Worm (Caenorhabditis elegans) whole organism, L1 larva: ENCODE data around the gene T25B9.12.

Experiments used
- lir-3 ChIP-seq: sonication (generic microtip); optimal IDR thresholded peaks from 2 replicates; lab custom pipeline; 2016; ENCODE audit warnings: mild to moderate bottlenecking, missing genetic modification characterization, moderate library complexity, missing compliant biosample characterization; ENCODE audit not compliant: poor library complexity
- pqm-1 ChIP-seq: sonication (generic microtip); optimal IDR thresholded peaks from 3 replicates; lab custom pipeline; 2017; ENCODE audit warnings: missing biosample characterization, missing genetic modification characterization

DNA sequence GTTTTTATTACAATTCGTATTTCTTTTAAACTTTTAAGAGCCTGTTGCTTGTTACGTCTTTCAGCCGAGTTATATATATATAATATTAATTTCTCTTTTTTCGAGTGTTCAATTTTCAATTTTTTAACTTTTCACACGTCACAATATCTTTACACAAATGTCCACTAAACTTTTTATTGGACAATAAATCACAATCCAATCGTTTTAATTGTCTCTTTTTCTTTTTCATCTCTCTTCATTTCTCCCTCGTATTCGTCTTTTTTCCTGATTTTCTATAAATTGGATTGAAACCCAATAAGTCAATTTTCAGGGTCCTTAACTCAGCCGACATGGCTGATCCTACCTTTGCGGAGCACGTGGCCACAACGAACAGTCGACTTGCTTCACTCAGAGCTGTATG is 46.9 kb downstream of the T25B9.12 start, which contains the start of gene miz-1:
- TF ChIP-seq lir-3 (tag; lab: Kevin White, UChicago) (no peak), pqm-1 (tag; lab: Kevin White, UChicago) (no peak)
